Worm (Caenorhabditis elegans): ENCODE results near the gene Y37D8A.16.

The Y37D8A.16 gene

ce11 chrIII:12904052-12904451, 14.4 kb downstream of the Y37D8A.16 start:
- TF ChIP-seq nhr-237 (tag; optimal IDR thresholded peaks at IDR 0.05) (no peak), mml-1 (tag; optimal IDR thresholded peaks at IDR 0.05) (no peak), R02D3.7 (tag; optimal IDR thresholded peaks at IDR 0.05) (no peak), nhr-28 (tag; optimal IDR thresholded peaks at IDR 0.05) (no peak), ama-1 (optimal IDR thresholded peaks at IDR 0.05) (no peak), lin-39 (tag; optimal IDR thresholded peaks at IDR 0.05) (peak; percentile 27), ceh-16 (tag; optimal IDR thresholded peaks at IDR 0.05) (no peak), unc-62 (GFP tag; optimal IDR thresholded peaks at IDR 0.05) (no peak)

- no peak for TF ChIP-seq nhr-237 (tag; optimal IDR thresholded peaks at IDR 0.05)
- TF ChIP-seq pqm-1 (tag; optimal IDR thresholded peaks at IDR 0.05): no peak
- TF ChIP-seq nhr-67 (tag; optimal IDR thresholded peaks at IDR 0.05): no peak
- TF ChIP-seq unc-39 (tag; optimal IDR thresholded peaks at IDR 0.05): no peak
- TF ChIP-seq nhr-43 (tag; optimal IDR thresholded peaks at IDR 0.05; ENCODE audit: poor library complexity, severe bottlenecking): no peak
- TF ChIP-seq pha-4 (tag; optimal IDR thresholded peaks at IDR 0.05): no peak
- TF ChIP-seq ama-1 (optimal IDR thresholded peaks at IDR 0.05): no peak
- TF ChIP-seq ZK546.5 (tag; optimal IDR thresholded peaks at IDR 0.05): no peak
- TF ChIP-seq mml-1 (tag; optimal IDR thresholded peaks at IDR 0.05): no peak
- no peak for TF ChIP-seq zag-1 (tag; optimal IDR thresholded peaks at IDR 0.05)
- no peak for TF ChIP-seq fkh-10 (GFP tag; optimal IDR thresholded peaks at IDR 0.05)
- no peak for TF ChIP-seq aly-2 (tag; optimal IDR thresholded peaks at IDR 0.05)
- TF ChIP-seq nhr-23 (tag; optimal IDR thresholded peaks at IDR 0.05): no peak
Observed at ce11 chrIII:12894207-12894606, 24.3 kb downstream of the Y37D8A.16 start.

ce11 chrIII:12892767-12893166, 25.7 kb downstream of the Y37D8A.16 start:
- TF ChIP-seq fkh-10 (GFP tag; optimal IDR thresholded peaks at IDR 0.05) (peak; percentile 35), ceh-9 (tag; optimal IDR thresholded peaks at IDR 0.05) (no peak)

ce11 chrIII:12891580-12891979, 26.9 kb downstream of the Y37D8A.16 start, which contains the start of the genes Y37D8A.29 and unc-71:
Gene Y37D8A.29, minus strand, starts transcription at chrIII:12891680.
Gene unc-71, minus strand, starts transcription at chrIII:12891738.
- no peak for TF ChIP-seq eor-1 (tag; optimal IDR thresholded peaks at IDR 0.05)
- TF ChIP-seq elt-2 (tag; optimal IDR thresholded peaks at IDR 0.05): no peak
- TF ChIP-seq nhr-77 (tag; optimal IDR thresholded peaks at IDR 0.05): no peak
- no peak for TF ChIP-seq egl-5 (tag; optimal IDR thresholded peaks at IDR 0.05)
- no peak for TF ChIP-seq lsy-12 (tag; optimal IDR thresholded peaks at IDR 0.05)
- no peak for TF ChIP-seq ceh-82 (tag; optimal IDR thresholded peaks at IDR 0.05)
- no peak for TF ChIP-seq lin-15B (tag; optimal IDR thresholded peaks at IDR 0.05)
- TF ChIP-seq nhr-28 (tag; optimal IDR thresholded peaks at IDR 0.05): no peak
- TF ChIP-seq nhr-23 (tag; optimal IDR thresholded peaks at IDR 0.05): no peak
- no peak for TF ChIP-seq elt-1 (tag; optimal IDR thresholded peaks at IDR 0.05)

DNA sequence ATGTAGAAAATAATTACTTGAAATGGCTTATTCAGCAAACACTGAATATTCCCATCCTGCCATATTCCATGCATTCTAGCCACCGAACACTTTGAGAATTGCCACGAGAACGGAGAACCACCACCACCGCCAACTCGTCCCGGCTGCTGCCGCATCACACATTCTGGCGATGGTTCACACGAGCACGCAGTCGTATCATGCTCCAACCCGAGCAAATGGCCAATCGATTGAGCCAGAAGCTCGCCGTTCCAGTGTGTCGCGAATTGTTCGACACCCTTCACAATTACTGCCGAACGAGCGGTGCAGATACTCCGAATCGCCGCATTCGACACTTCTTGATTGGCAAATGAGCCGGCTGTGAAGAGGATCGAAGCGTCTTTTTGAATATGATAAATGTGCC, 33.3 kb downstream of the Y37D8A.16 start:
- no peak for TF ChIP-seq mdl-1 (tag; optimal IDR thresholded peaks at IDR 0.05)
- TF ChIP-seq eor-1 (tag; optimal IDR thresholded peaks at IDR 0.05): no peak
- TF ChIP-seq lsy-12 (tag; optimal IDR thresholded peaks at IDR 0.05): no peak
- no peak for TF ChIP-seq ztf-11 (tag; optimal IDR thresholded peaks at IDR 0.05)
- no peak for TF ChIP-seq ZK546.5 (tag; optimal IDR thresholded peaks at IDR 0.05)
- TF ChIP-seq pqm-1 (tag; optimal IDR thresholded peaks at IDR 0.05): no peak
- no peak for TF ChIP-seq lin-39 (tag; optimal IDR thresholded peaks at IDR 0.05)
- TF ChIP-seq nhr-77 (tag; optimal IDR thresholded peaks at IDR 0.05): no peak
- TF ChIP-seq pha-4 (tag; optimal IDR thresholded peaks at IDR 0.05): no peak
- TF ChIP-seq egl-27 (tag; optimal IDR thresholded peaks at IDR 0.05): no peak
- no peak for TF ChIP-seq elt-1 (tag; optimal IDR thresholded peaks at IDR 0.05)
- no peak for TF ChIP-seq daf-12 (tag; optimal IDR thresholded peaks at IDR 0.05)

DNA sequence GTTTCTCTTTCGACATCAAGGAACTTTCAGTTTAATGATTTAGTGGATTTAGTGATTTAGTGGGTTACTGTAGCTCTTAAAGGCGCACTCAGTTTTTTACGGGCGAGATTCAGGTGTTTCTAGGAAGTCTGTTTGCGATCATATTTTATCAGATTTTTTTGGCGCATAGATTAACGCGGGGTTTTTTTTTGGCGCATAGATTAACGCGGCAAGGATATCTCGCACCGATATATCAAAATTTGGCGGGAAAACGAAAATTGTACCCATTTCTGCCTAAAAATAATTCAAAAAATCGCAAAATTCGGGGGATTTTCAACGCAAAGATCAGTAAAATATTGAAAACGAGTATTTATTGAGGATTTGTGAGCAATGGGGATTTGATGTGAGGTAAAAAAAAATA, 37.8 kb downstream of the Y37D8A.16 start:
- TF ChIP-seq ceh-82 (tag; optimal IDR thresholded peaks at IDR 0.05): no peak
- TF ChIP-seq unc-62 (GFP tag; optimal IDR thresholded peaks at IDR 0.05): no peak
- no peak for TF ChIP-seq nfya-1 (tag; optimal IDR thresholded peaks at IDR 0.05; ENCODE audit: insufficient read depth)
- TF ChIP-seq nhr-12 (tag; optimal IDR thresholded peaks at IDR 0.05): no peak
- TF ChIP-seq lin-39 (tag; optimal IDR thresholded peaks at IDR 0.05): no peak
- TF ChIP-seq fkh-2 (tag; optimal IDR thresholded peaks at IDR 0.05): no peak
- no peak for TF ChIP-seq lin-15B (tag; optimal IDR thresholded peaks at IDR 0.05)
- TF ChIP-seq nhr-28 (tag; optimal IDR thresholded peaks at IDR 0.05): no peak
- TF ChIP-seq unc-39 (tag; optimal IDR thresholded peaks at IDR 0.05): no peak
- no peak for TF ChIP-seq egl-5 (tag; optimal IDR thresholded peaks at IDR 0.05)
- TF ChIP-seq elt-3 (tag; optimal IDR thresholded peaks at IDR 0.05): no peak
- no peak for TF ChIP-seq nhr-11 (tag; optimal IDR thresholded peaks at IDR 0.05)
- no peak for TF ChIP-seq ZK546.5 (tag; optimal IDR thresholded peaks at IDR 0.05)
